Fruit fly (Drosophila melanogaster) whole organism, prepupa: ENCODE data around the gene CG42375.

Source experiments
- Blimp-1 ChIP-seq: fragments of 200-800 bp; sonication (Bioruptor generic); optimal IDR thresholded peaks from 3 replicates; lab custom pipeline; 2017; ENCODE audit warnings: missing biosample characterization, missing genetic modification characterization, mild to moderate bottlenecking, moderate library complexity, missing genetic modification reagents
- CG10631 ChIP-seq: fragments of 200-800 bp; sonication (Bioruptor generic); optimal IDR thresholded peaks from 2 replicates; lab custom pipeline; 2016; ENCODE audit warnings: missing biosample characterization, missing genetic modification characterization
- CG10669 ChIP-seq: fragments of 200-800 bp; sonication (Bioruptor generic); optimal IDR thresholded peaks from 3 replicates; lab custom pipeline; 2018; ENCODE audit warnings: missing biosample characterization, mild to moderate bottlenecking, missing genetic modification characterization, moderate library complexity
- CG11294 ChIP-seq: fragments of 200-800 bp; sonication (Bioruptor generic); IDR thresholded peaks from 2 replicates; pipeline ENCODE4 v1.3.6; 2022; ENCODE audit warnings: missing biosample characterization, missing genetic modification characterization
- CG11762 ChIP-seq: fragments of 200-800 bp; sonication (Bioruptor generic); optimal IDR thresholded peaks from 3 replicates; lab custom pipeline; 2016; ENCODE audit warnings: missing biosample characterization, missing genetic modification characterization; ENCODE audit not compliant: insufficient read depth
- CG11902 ChIP-seq: fragments of 200-800 bp; sonication (Bioruptor generic); optimal IDR thresholded peaks from 3 replicates; lab custom pipeline; 2016; ENCODE audit warnings: missing biosample characterization, missing genetic modification characterization
- CG15336 ChIP-seq: fragments of 200-800 bp; sonication (Bioruptor generic); IDR thresholded peaks from 2 replicates; pipeline ENCODE4 v1.3.6; 2022; ENCODE audit warnings: missing biosample characterization, missing genetic modification characterization
- CG16779 ChIP-seq: fragments of 200-800 bp; sonication (Bioruptor generic); optimal IDR thresholded peaks from 3 replicates; lab custom pipeline; 2017; ENCODE audit warnings: missing biosample characterization, mild to moderate bottlenecking, missing genetic modification characterization
- CG3032 ChIP-seq: fragments of 200-800 bp; optimal IDR thresholded peaks from 2 replicates; lab custom pipeline; 2019; ENCODE audit warnings: missing biosample characterization, mild to moderate bottlenecking, missing genetic modification characterization, moderate library complexity
- CG32006 ChIP-seq: fragments of 200-800 bp; sonication (Bioruptor generic); optimal IDR thresholded peaks from 3 replicates; lab custom pipeline; 2017; ENCODE audit warnings: missing biosample characterization, mild to moderate bottlenecking, missing genetic modification characterization
- CG34406 ChIP-seq: fragments of 200-800 bp; sonication (Bioruptor generic); optimal IDR thresholded peaks from 3 replicates; lab custom pipeline; 2016; ENCODE audit warnings: missing biosample characterization, missing genetic modification characterization
- CG3919 ChIP-seq: fragments of 200-800 bp; sonication (Bioruptor generic); optimal IDR thresholded peaks from 3 replicates; lab custom pipeline; 2016; ENCODE audit warnings: missing biosample characterization, missing genetic modification characterization
- CG4318 ChIP-seq: fragments of 200-800 bp; sonication (Bioruptor generic); optimal IDR thresholded peaks from 3 replicates; lab custom pipeline; 2017; ENCODE audit warnings: missing biosample characterization, mild to moderate bottlenecking, missing genetic modification characterization
- CG6163 ChIP-seq: fragments of 200-800 bp; sonication (Bioruptor generic); IDR thresholded peaks from 3 replicates; pipeline ENCODE4 v1.3.6; 2022; ENCODE audit warnings: missing biosample characterization, missing genetic modification characterization
- CG6276 ChIP-seq: fragments of 200-800 bp; sonication (Bioruptor generic); optimal IDR thresholded peaks from 2 replicates; lab custom pipeline; 2017; ENCODE audit warnings: missing biosample characterization, mild to moderate bottlenecking, missing genetic modification characterization
- CG6792 ChIP-seq: fragments of 200-800 bp; sonication (Bioruptor generic); optimal IDR thresholded peaks from 3 replicates; lab custom pipeline; 2016; ENCODE audit warnings: missing biosample characterization, missing genetic modification characterization
- CG6808 ChIP-seq: fragments of 200-800 bp; sonication (Bioruptor generic); optimal IDR thresholded peaks from 3 replicates; lab custom pipeline; 2017; ENCODE audit warnings: missing biosample characterization, missing genetic modification characterization, mild to moderate bottlenecking, moderate library complexity, missing genetic modification reagents
- CG6854 ChIP-seq: fragments of 200-800 bp; sonication (Bioruptor generic); optimal IDR thresholded peaks from 2 replicates; lab custom pipeline; 2017; ENCODE audit warnings: missing biosample characterization, mild to moderate bottlenecking, missing genetic modification characterization
- CG7368 ChIP-seq: fragments of 200-800 bp; sonication (Bioruptor generic); optimal IDR thresholded peaks from 3 replicates; lab custom pipeline; 2016; ENCODE audit warnings: missing biosample characterization, missing genetic modification characterization
- CG8119 ChIP-seq: fragments of 200-800 bp; sonication (Bioruptor generic); IDR thresholded peaks from 3 replicates; pipeline ENCODE4 v1.3.6; 2022; ENCODE audit warnings: missing biosample characterization, missing genetic modification characterization
- CG9139 ChIP-seq: fragments of 200-800 bp; sonication (Bioruptor generic); optimal IDR thresholded peaks from 3 replicates; lab custom pipeline; 2017; ENCODE audit warnings: missing biosample characterization, mild to moderate bottlenecking, missing genetic modification characterization
- Eip75B ChIP-seq: fragments of 200-800 bp; sonication (Bioruptor generic); optimal IDR thresholded peaks from 3 replicates; lab custom pipeline; 2016; ENCODE audit warnings: missing biosample characterization, missing genetic modification characterization
- Eip78C ChIP-seq: fragments of 200-800 bp; sonication (Bioruptor generic); peaks from one replicate; lab custom pipeline; 2016; ENCODE audit warnings: missing biosample characterization, missing genetic modification characterization
- Eip93F ChIP-seq: fragments of 200-800 bp; sonication (Bioruptor generic); optimal IDR thresholded peaks from 2 replicates; lab custom pipeline; 2016; ENCODE audit warnings: missing biosample characterization, mild to moderate bottlenecking, missing genetic modification characterization
- Ets21C ChIP-seq: fragments of 200-800 bp; sonication (Bioruptor generic); optimal IDR thresholded peaks from 3 replicates; lab custom pipeline; 2016; ENCODE audit warnings: missing biosample characterization, missing genetic modification characterization
- Ets96B ChIP-seq: fragments of 200-800 bp; optimal IDR thresholded peaks from 2 replicates; lab custom pipeline; 2019; ENCODE audit warnings: missing biosample characterization, mild to moderate bottlenecking, missing genetic modification characterization, moderate library complexity
- Gug ChIP-seq: fragments of 200-800 bp; sonication (Bioruptor generic); IDR thresholded peaks from 2 replicates; pipeline ENCODE4 v1.3.6; 2022; ENCODE audit warnings: missing biosample characterization, missing genetic modification characterization
- Hr38 ChIP-seq: sonication (Bioruptor generic); optimal IDR thresholded peaks from 2 replicates; lab custom pipeline; 2016; ENCODE audit warnings: missing biosample characterization, missing genetic modification characterization
- Hr39 ChIP-seq: fragments of 200-800 bp; sonication (Bioruptor generic); optimal IDR thresholded peaks from 2 replicates; lab custom pipeline; 2016; ENCODE audit warnings: missing biosample characterization, missing genetic modification characterization
- Met ChIP-seq: fragments of 200-800 bp; sonication (Bioruptor generic); optimal IDR thresholded peaks from 3 replicates; lab custom pipeline; 2016; ENCODE audit warnings: missing biosample characterization, missing genetic modification characterization
- OdsH ChIP-seq: fragments of 200-800 bp; sonication (Bioruptor generic); optimal IDR thresholded peaks from 3 replicates; lab custom pipeline; 2016; ENCODE audit warnings: missing biosample characterization, missing genetic modification characterization
- Smox ChIP-seq: fragments of 200-800 bp; sonication (Bioruptor generic); optimal IDR thresholded peaks from 3 replicates; lab custom pipeline; 2016; ENCODE audit warnings: missing biosample characterization, missing genetic modification characterization
- Sox102F ChIP-seq: fragments of 200-800 bp; sonication (Bioruptor generic); optimal IDR thresholded peaks from 2 replicates; lab custom pipeline; 2016; ENCODE audit warnings: missing biosample characterization, mild to moderate bottlenecking, missing genetic modification characterization
- Sox15 ChIP-seq: fragments of 200-800 bp; sonication (Bioruptor generic); optimal IDR thresholded peaks from 3 replicates; lab custom pipeline; 2016; ENCODE audit warnings: missing biosample characterization, missing genetic modification characterization
- achi ChIP-seq: fragments of 200-800 bp; sonication (Bioruptor generic); optimal IDR thresholded peaks from 3 replicates; lab custom pipeline; 2016; ENCODE audit warnings: missing biosample characterization, missing genetic modification characterization
- acj6 ChIP-seq: fragments of 200-800 bp; sonication (Bioruptor generic); optimal IDR thresholded peaks from 3 replicates; lab custom pipeline; 2016; ENCODE audit warnings: missing biosample characterization, missing genetic modification characterization
- dac ChIP-seq: fragments of 200-800 bp; sonication (Bioruptor generic); optimal IDR thresholded peaks from 2 replicates; lab custom pipeline; 2017; ENCODE audit warnings: missing biosample characterization, mild to moderate bottlenecking, missing genetic modification characterization
- dsx ChIP-seq: fragments of 200-800 bp; optimal IDR thresholded peaks from 3 replicates; lab custom pipeline; 2019; ENCODE audit warnings: missing biosample characterization, mild to moderate bottlenecking, missing genetic modification characterization, moderate library complexity; ENCODE audit not compliant: poor library complexity, severe bottlenecking
- eg ChIP-seq: fragments of 200-800 bp; sonication (Bioruptor generic); IDR thresholded peaks from 3 replicates; pipeline ENCODE4 v1.3.6; 2022; ENCODE audit warnings: missing biosample characterization, missing genetic modification characterization
- esn ChIP-seq: fragments of 200-800 bp; sonication (Bioruptor generic); optimal IDR thresholded peaks from 2 replicates; lab custom pipeline; 2016; ENCODE audit warnings: missing biosample characterization, mild to moderate bottlenecking, missing genetic modification characterization, moderate library complexity
- fd59A ChIP-seq: fragments of 200-800 bp; sonication (Bioruptor generic); optimal IDR thresholded peaks from 2 replicates; lab custom pipeline; 2017; ENCODE audit warnings: missing biosample characterization, mild to moderate bottlenecking, missing genetic modification characterization, missing genetic modification reagents
- lz ChIP-seq: fragments of 200-800 bp; sonication (Bioruptor generic); optimal IDR thresholded peaks from 3 replicates; lab custom pipeline; 2016; ENCODE audit warnings: missing biosample characterization, missing genetic modification characterization
- net ChIP-seq: fragments of 200-800 bp; sonication (Bioruptor generic); optimal IDR thresholded peaks from 3 replicates; lab custom pipeline; 2016; ENCODE audit warnings: missing biosample characterization, missing genetic modification characterization
- pdm3 ChIP-seq: fragments of 200-800 bp; sonication (Bioruptor generic); optimal IDR thresholded peaks from 3 replicates; lab custom pipeline; 2016; ENCODE audit warnings: missing biosample characterization, missing genetic modification characterization
- salr ChIP-seq, 2 experiments: fragments of 200-800 bp; sonication (Bioruptor generic); optimal IDR thresholded peaks; 3 replicates each; lab custom pipeline; 2016 to 2018; ENCODE audit warnings: missing biosample characterization in 2 of 2, missing genetic modification characterization in 2 of 2, mild to moderate bottlenecking in 1 of 2
- spab ChIP-seq: fragments of 200-800 bp; sonication (Bioruptor generic); optimal IDR thresholded peaks from 2 replicates; lab custom pipeline; 2017; ENCODE audit warnings: missing biosample characterization, mild to moderate bottlenecking, missing genetic modification characterization, missing genetic modification reagents
- ss ChIP-seq, 2 experiments: fragments of 200-800 bp; sonication (Bioruptor generic); optimal IDR thresholded peaks; 2 replicates in 1 of 2; 3 replicates in 1 of 2; lab custom pipeline; 2017 to 2018; ENCODE audit warnings: mild to moderate bottlenecking in 2 of 2, missing biosample characterization in 2 of 2, missing genetic modification characterization in 2 of 2, moderate library complexity in 1 of 2
- svp ChIP-seq: fragments of 200-800 bp; sonication (Bioruptor generic); peaks from one replicate; lab custom pipeline; 2016; ENCODE audit warnings: missing biosample characterization, missing genetic modification characterization
- topi ChIP-seq: fragments of 200-800 bp; sonication (Bioruptor generic); optimal IDR thresholded peaks from 3 replicates; lab custom pipeline; 2016; ENCODE audit warnings: missing biosample characterization, missing genetic modification characterization
- vri ChIP-seq: fragments of 200-800 bp; sonication (Bioruptor generic); optimal IDR thresholded peaks from 3 replicates; lab custom pipeline; 2016; ENCODE audit warnings: missing biosample characterization, mild to moderate bottlenecking, missing genetic modification characterization

The CG42375 gene

DNA sequence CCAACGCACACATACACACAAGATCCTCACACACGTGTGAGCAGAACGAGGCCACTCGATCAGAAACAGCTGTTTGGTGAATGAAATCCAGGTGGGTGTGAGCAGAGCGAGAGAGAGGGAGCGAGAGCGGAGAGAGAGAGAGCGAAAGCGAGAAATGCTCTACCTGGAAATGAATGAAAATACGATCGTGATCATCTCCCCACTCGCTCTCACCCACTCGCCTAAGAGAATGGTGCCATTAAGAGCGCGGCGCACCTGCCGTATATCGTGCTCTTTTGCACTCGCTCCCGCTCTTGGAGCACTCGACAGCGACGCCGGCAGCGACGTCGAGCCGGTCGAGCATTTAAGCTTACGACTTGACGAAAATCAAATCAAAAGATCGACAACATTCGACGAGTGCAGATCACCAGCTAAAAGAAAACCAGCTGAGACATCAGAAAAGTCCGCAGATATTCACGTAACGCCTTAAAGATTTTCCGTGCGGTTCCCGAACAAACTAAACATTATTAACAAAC is 33.4 kb downstream of the CG42375 start, which contains the start of the genes tal-1A, tal-2A, tal-3A and tal-AA (continued):
- peak; percentile 83 for TF ChIP-seq svp

DNA sequence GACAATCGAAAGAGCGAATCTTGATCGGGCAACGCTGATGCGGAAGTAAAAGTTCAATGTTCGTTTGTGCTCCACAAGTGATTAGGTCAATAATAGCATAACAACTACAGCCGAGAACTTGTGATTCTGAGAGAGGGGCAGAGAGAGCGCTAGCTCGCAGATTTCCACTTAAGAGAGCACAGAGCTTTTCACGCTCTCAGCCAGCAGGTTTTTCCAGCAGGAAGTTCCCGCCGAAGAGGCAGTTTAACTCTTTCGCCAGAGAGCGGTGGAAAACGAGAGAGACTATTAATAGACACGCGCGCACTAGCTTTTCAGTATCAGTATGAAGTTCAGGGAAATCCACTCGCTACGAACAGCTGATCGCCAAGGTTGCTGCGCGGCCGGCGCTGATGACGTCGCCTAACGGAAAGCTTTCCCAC is 35.6 kb downstream of the CG42375 start:
- TF ChIP-seq CG10669 (GFP tag; lab: Kevin White, UChicago), result no peak
- no peak for TF ChIP-seq Sox102F (GFP tag; lab: Kevin White, UChicago)
- no peak for TF ChIP-seq CG11902 (GFP tag; lab: Kevin White, UChicago)
- peak in 1 of 2 experiments; percentile 29 for TF ChIP-seq ss (GFP tag; optimal IDR thresholded peaks at IDR 0.05; lab: Kevin White, UChicago)
- TF ChIP-seq fd59A (GFP tag; lab: Kevin White, UChicago), result no peak
- TF ChIP-seq achi (GFP tag; lab: Kevin White, UChicago), result no peak
- TF ChIP-seq acj6 (GFP tag; lab: Kevin White, UChicago), result no peak
- no peak for TF ChIP-seq CG3032 (tag; lab: Kevin White, UChicago)
- peak; percentile 50; the same call in 2 of the 3 replicates for TF ChIP-seq eg
- TF ChIP-seq Eip93F (GFP tag; lab: Kevin White, UChicago), result no peak
- TF ChIP-seq CG11762, result no peak
- TF ChIP-seq CG9139 (GFP tag; lab: Kevin White, UChicago), result no peak
- no peak for TF ChIP-seq topi
- no peak for TF ChIP-seq Smox (GFP tag; lab: Kevin White, UChicago)
- TF ChIP-seq lz (GFP tag; lab: Kevin White, UChicago), result no peak
- no peak for TF ChIP-seq CG3919
- no peak for TF ChIP-seq dsx
- TF ChIP-seq Gug (GFP tag; lab: Robert Waterston, UW), result no peak
- no peak for TF ChIP-seq CG32006 (GFP tag; lab: Kevin White, UChicago)
- TF ChIP-seq vri (GFP tag; lab: Kevin White, UChicago), result no peak
- peak; percentile 47; the same call in 1 of the 2 replicates for TF ChIP-seq CG15336 (GFP tag; lab: Robert Waterston, UW)
- no peak for TF ChIP-seq CG6808 (GFP tag; lab: Kevin White, UChicago)
- TF ChIP-seq Eip78C (GFP tag; lab: Kevin White, UChicago), result peak; percentile 22
- TF ChIP-seq Ets96B, result no peak
- TF ChIP-seq CG8119, result no peak; the same call in 2 of the 3 replicates
- no peak for TF ChIP-seq CG6854 (GFP tag; lab: Kevin White, UChicago)
- TF ChIP-seq salr (GFP tag; optimal IDR thresholded peaks at IDR 0.05; lab: Kevin White, UChicago), result no peak
- TF ChIP-seq Hr39 (GFP tag; lab: Kevin White, UChicago), result no peak
- no peak for TF ChIP-seq Blimp-1
- no peak for TF ChIP-seq esn (GFP tag; lab: Kevin White, UChicago)
- TF ChIP-seq CG16779 (tag; lab: Kevin White, UChicago), result peak; percentile 2
- no peak for TF ChIP-seq Ets21C (GFP tag; lab: Kevin White, UChicago)
- TF ChIP-seq CG6276 (GFP tag; lab: Kevin White, UChicago), result peak; percentile 3
- TF ChIP-seq CG6792 (GFP tag; lab: Kevin White, UChicago), result no peak
- 0 out of 3 replicates have a peak, but pooled peaks have one; percentile 43 for TF ChIP-seq CG6163 (GFP tag; lab: Robert Waterston, UW)
- peak; percentile 79 for TF ChIP-seq svp
- no peak for TF ChIP-seq CG11294
- no peak for TF ChIP-seq CG7368 (GFP tag; lab: Kevin White, UChicago)
- no peak for TF ChIP-seq Met
- TF ChIP-seq Hr38 (GFP tag; lab: Kevin White, UChicago), result no peak
- no peak for TF ChIP-seq spab
- TF ChIP-seq CG4318 (GFP tag; lab: Kevin White, UChicago), result no peak
- TF ChIP-seq Sox15 (GFP tag; lab: Kevin White, UChicago), result no peak
- TF ChIP-seq OdsH (GFP tag; lab: Kevin White, UChicago), result no peak
- no peak for TF ChIP-seq CG10631
- TF ChIP-seq dac (GFP tag; lab: Kevin White, UChicago), result no peak
- no peak for TF ChIP-seq net
- no peak for TF ChIP-seq pdm3 (GFP tag; lab: Kevin White, UChicago)
- no peak for TF ChIP-seq Eip75B (GFP tag; lab: Kevin White, UChicago)
- TF ChIP-seq CG34406, result no peak
